Worm (Caenorhabditis elegans) whole organism, young adult: ENCODE data around the gene F53H1.3.

Source experiments
- chd-7 ChIP-seq: sonication (generic microtip); optimal IDR thresholded peaks from 2 replicates; lab custom pipeline; 2016; ENCODE audit warnings: mild to moderate bottlenecking, missing genetic modification characterization, moderate library complexity, missing compliant biosample characterization
- ets-4 ChIP-seq: fragments of 200-800 bp; sonication (Bioruptor generic); optimal IDR thresholded peaks from 2 replicates; lab custom pipeline; 2018; ENCODE audit warnings: mild to moderate bottlenecking, missing genetic modification characterization, missing compliant biosample characterization
- pha-4 ChIP-seq: fragments of 150-350 bp; sonication (generic microtip); optimal IDR thresholded peaks from 2 replicates; lab custom pipeline; 2014; ENCODE audit warnings: missing biosample characterization, missing genetic modification reagents, missing genetic modification characterization
- snpc-3.4 ChIP-seq: sonication (generic microtip); optimal IDR thresholded peaks from 2 replicates; lab custom pipeline; 2017; ENCODE audit warnings: missing genetic modification characterization, mild to moderate bottlenecking, missing compliant biosample characterization, antibody characterized with exemption, moderate library complexity, missing genotype, missing genetic modification reagents
- unc-130 ChIP-seq: sonication (generic microtip); optimal IDR thresholded peaks from 2 replicates; lab custom pipeline; 2016; ENCODE audit warnings: missing genetic modification reagents, missing genetic modification characterization, missing compliant biosample characterization

- TF ChIP-seq pha-4 (tag; lab: Kevin White, UChicago) (no peak), chd-7 (tag; lab: Kevin White, UChicago) (no peak), ets-4 (no peak), unc-130 (GFP tag; lab: Kevin White, UChicago) (no peak), snpc-3.4 (tag; lab: Kevin White, UChicago) (no peak)
Measured at ce11 chrIV:1361616-1362228, 32.8 kb downstream of the F53H1.3 start.
